Worm (Caenorhabditis elegans) whole organism, L4 larva: ENCODE measurements around the gene T27D12.6.

Experiments used
- D1046.2 ChIP-seq: fragments of 200-800 bp; sonication (Bioruptor generic); IDR thresholded peaks from 2 replicates; pipeline ENCODE4 v1.3.6; 2022; ENCODE audit warnings: missing genetic modification characterization, missing compliant biosample characterization
- F37D6.2 ChIP-seq: sonication (generic microtip); optimal IDR thresholded peaks from 2 replicates; lab custom pipeline; 2016; ENCODE audit warnings: mild to moderate bottlenecking, missing genetic modification characterization, missing compliant biosample characterization
- T20F7.1 ChIP-seq: fragments of 200-800 bp; sonication (Bioruptor generic); optimal IDR thresholded peaks from 2 replicates; lab custom pipeline; 2018; ENCODE audit warnings: mild to moderate bottlenecking, missing genetic modification characterization, missing compliant biosample characterization
- Y105C5A.15 ChIP-seq: fragments of 200-800 bp; sonication (Bioruptor generic); IDR thresholded peaks from 2 replicates; pipeline ENCODE4 v1.3.6; 2022; ENCODE audit warnings: missing genetic modification characterization, missing compliant biosample characterization
- Y48G9A.11 ChIP-seq: fragments of 200-800 bp; sonication (Bioruptor generic); IDR thresholded peaks from 2 replicates; pipeline ENCODE4 v1.3.6; 2022; ENCODE audit warnings: missing genetic modification reagents, missing genetic modification characterization, missing compliant biosample characterization
- Y5F2A.4 ChIP-seq: fragments of 200-800 bp; sonication (Bioruptor generic); optimal IDR thresholded peaks from 2 replicates; lab custom pipeline; 2018; ENCODE audit warnings: mild to moderate bottlenecking, missing genetic modification characterization, missing compliant biosample characterization
- aly-2 ChIP-seq: sonication (generic microtip); optimal IDR thresholded peaks from 2 replicates; lab custom pipeline; 2018; ENCODE audit warnings: missing biosample characterization, missing genetic modification characterization
- arid-1 ChIP-seq: fragments of 200-800 bp; sonication (Bioruptor generic); conservative IDR thresholded peaks from 2 replicates; pipeline ENCODE4 v1.3.6; 2022; ENCODE audit warnings: missing genetic modification reagents, missing genetic modification characterization, missing compliant biosample characterization
- attf-4 ChIP-seq: sonication (generic microtip); optimal IDR thresholded peaks from 3 replicates; lab custom pipeline; 2017; ENCODE audit warnings: missing biosample characterization, missing genetic modification characterization
- ceh-28 ChIP-seq: fragments of 150-350 bp; optimal IDR thresholded peaks from 2 replicates; lab custom pipeline; 2014; ENCODE audit warnings: missing biosample characterization, missing genetic modification reagents, missing genetic modification characterization
- ceh-44 ChIP-seq: fragments of 200-800 bp; sonication (Bioruptor generic); IDR thresholded peaks from 2 replicates; pipeline ENCODE4 v1.3.6; 2022; ENCODE audit warnings: missing genetic modification reagents, missing genetic modification characterization, missing compliant biosample characterization
- ceh-62 ChIP-seq: sonication (generic microtip); optimal IDR thresholded peaks from 2 replicates; lab custom pipeline; 2017; ENCODE audit warnings: missing biosample characterization, missing genetic modification characterization
- daf-19 ChIP-seq: fragments of 200-800 bp; sonication (Bioruptor generic); conservative IDR thresholded peaks from 2 replicates; pipeline ENCODE4 v1.3.6; 2022; ENCODE audit warnings: missing genetic modification characterization, missing compliant biosample characterization
- dmd-6 ChIP-seq: fragments of 200-800 bp; sonication (Bioruptor generic); IDR thresholded peaks from 2 replicates; pipeline ENCODE4 v1.3.6; 2022; ENCODE audit warnings: missing genetic modification reagents, missing genetic modification characterization, missing compliant biosample characterization
- duxl-1 ChIP-seq: sonication (generic microtip); optimal IDR thresholded peaks from 2 replicates; lab custom pipeline; 2016; ENCODE audit warnings: mild to moderate bottlenecking, missing genetic modification characterization, moderate library complexity, missing compliant biosample characterization; ENCODE audit not compliant: poor library complexity
- dve-1 ChIP-seq: sonication (generic microtip); optimal IDR thresholded peaks from 2 replicates; lab custom pipeline; 2017; ENCODE audit warnings: antibody characterized with exemption, mild to moderate bottlenecking, missing genetic modification characterization, missing compliant biosample characterization; ENCODE audit not compliant: insufficient read depth
- egl-43 ChIP-seq: fragments of 200-800 bp; sonication (Bioruptor generic); IDR thresholded peaks from 2 replicates; pipeline ENCODE4 v1.3.6; 2022; ENCODE audit warnings: missing genetic modification reagents, missing genetic modification characterization, missing compliant biosample characterization
- gei-8 ChIP-seq: fragments of 200-800 bp; sonication (Bioruptor generic); optimal IDR thresholded peaks from 2 replicates; lab custom pipeline; 2018; ENCODE audit warnings: mild to moderate bottlenecking, missing genetic modification characterization, missing compliant biosample characterization
- hif-1 ChIP-seq, 2 experiments: sonication (generic microtip); optimal IDR thresholded peaks; 2 replicates each; lab custom pipeline; 2016 to 2017; ENCODE audit warnings: missing compliant biosample characterization in 2 of 2, missing genetic modification characterization in 2 of 2, missing genetic modification reagents in 2 of 2, missing genotype in 2 of 2, mild to moderate bottlenecking in 1 of 2
- hlh-30 ChIP-seq: sonication (generic microtip); optimal IDR thresholded peaks from 2 replicates; lab custom pipeline; 2017; ENCODE audit warnings: antibody characterized with exemption, mild to moderate bottlenecking, missing genetic modification characterization, missing compliant biosample characterization; ENCODE audit not compliant: insufficient read depth
- jun-1 ChIP-seq: fragments of 150-350 bp; optimal IDR thresholded peaks from 2 replicates; lab custom pipeline; 2014; ENCODE audit warnings: missing biosample characterization, missing genetic modification reagents, missing genetic modification characterization
- lim-7 ChIP-seq: fragments of 200-800 bp; sonication (Bioruptor generic); IDR thresholded peaks from 2 replicates; pipeline ENCODE4 v1.3.6; 2022; ENCODE audit warnings: missing genetic modification characterization, missing compliant biosample characterization
- lin-1 ChIP-seq: fragments of 200-800 bp; sonication (Bioruptor generic); IDR thresholded peaks from 2 replicates; pipeline ENCODE4 v1.3.6; 2022; ENCODE audit warnings: missing genetic modification reagents, missing genetic modification characterization, missing compliant biosample characterization
- lin-13 ChIP-seq: fragments of 150-350 bp; optimal IDR thresholded peaks from 2 replicates; lab custom pipeline; 2014; ENCODE audit warnings: missing biosample characterization, missing genetic modification reagents, missing genetic modification characterization
- lin-38 ChIP-seq: fragments of 200-800 bp; sonication (Bioruptor generic); IDR thresholded peaks from 2 replicates; pipeline ENCODE4 v1.3.6; 2022; ENCODE audit warnings: missing genetic modification reagents, missing genetic modification characterization, missing compliant biosample characterization
- madf-9 ChIP-seq: fragments of 200-800 bp; sonication (Bioruptor generic); conservative IDR thresholded peaks from 2 replicates; pipeline ENCODE4 v1.3.6; 2022; ENCODE audit warnings: missing genetic modification reagents, missing genetic modification characterization, missing compliant biosample characterization
- mdl-1 ChIP-seq, 2 experiments: fragments of 150-350 bp in 1 of 2; sonication (generic microtip) in 1 of 2; optimal IDR thresholded peaks; 2 replicates each; lab custom pipeline; 2014 to 2017; ENCODE audit warnings: missing biosample characterization in 2 of 2, missing genetic modification characterization in 2 of 2
- mes-2 ChIP-seq: sonication (generic microtip); optimal IDR thresholded peaks from 2 replicates; lab custom pipeline; 2016; ENCODE audit warnings: missing genotype, mild to moderate bottlenecking, missing genetic modification characterization, missing compliant biosample characterization; ENCODE audit not compliant: poor library complexity, severe bottlenecking
- mxl-2 ChIP-seq: fragments of 200-800 bp; sonication (Bioruptor generic); conservative IDR thresholded peaks from 2 replicates; pipeline ENCODE4 v1.3.6; 2022; ENCODE audit warnings: missing genetic modification reagents, missing genetic modification characterization, missing compliant biosample characterization
- nhr-102 ChIP-seq: sonication (generic microtip); optimal IDR thresholded peaks from 2 replicates; lab custom pipeline; 2016; ENCODE audit warnings: mild to moderate bottlenecking, missing genetic modification characterization, moderate library complexity, missing compliant biosample characterization
- nhr-11 ChIP-seq: fragments of 150-350 bp; optimal IDR thresholded peaks from 2 replicates; lab custom pipeline; 2014; ENCODE audit warnings: missing biosample characterization, missing genetic modification characterization
- nhr-111 ChIP-seq: fragments of 200-800 bp; sonication (Bioruptor generic); optimal IDR thresholded peaks from 2 replicates; lab custom pipeline; 2018; ENCODE audit warnings: mild to moderate bottlenecking, missing genetic modification characterization, missing compliant biosample characterization
- nhr-25 ChIP-seq: sonication (generic microtip); optimal IDR thresholded peaks from 2 replicates; lab custom pipeline; 2017; ENCODE audit warnings: missing genetic modification characterization, mild to moderate bottlenecking, missing compliant biosample characterization, antibody characterized with exemption, moderate library complexity, borderline replicate concordance; ENCODE audit not compliant: insufficient read depth
- nhr-28 ChIP-seq: fragments of 150-350 bp; optimal IDR thresholded peaks from 2 replicates; lab custom pipeline; 2014; ENCODE audit warnings: missing biosample characterization, missing genetic modification characterization
- nhr-41 ChIP-seq: fragments of 200-800 bp; sonication (Bioruptor generic); IDR thresholded peaks from 2 replicates; pipeline ENCODE4 v1.3.6; 2022; ENCODE audit warnings: missing genetic modification reagents, missing genetic modification characterization, missing compliant biosample characterization
- nhr-42 ChIP-seq: fragments of 200-800 bp; sonication (Bioruptor generic); IDR thresholded peaks from 2 replicates; pipeline ENCODE4 v1.3.6; 2022; ENCODE audit warnings: missing genetic modification characterization, missing compliant biosample characterization
- nhr-6 ChIP-seq: fragments of 150-350 bp; optimal IDR thresholded peaks from 2 replicates; lab custom pipeline; 2014; ENCODE audit warnings: missing biosample characterization, missing genetic modification characterization
- pha-4 ChIP-seq, 2 experiments: fragments of 150-350 bp in 1 of 2; fragments of 200-800 bp in 1 of 2; sonication (Bioruptor generic) in 1 of 2; IDR thresholded peaks in 1 of 2; optimal IDR thresholded peaks in 1 of 2; 2 replicates each; pipeline versions ENCODE4 v1.3.6 to Lab custom; 2014 to 2022; ENCODE audit warnings: missing genetic modification characterization in 2 of 2, missing genetic modification reagents in 2 of 2, missing biosample characterization in 1 of 2, missing compliant biosample characterization in 1 of 2
- php-3 ChIP-seq: fragments of 200-800 bp; sonication (Bioruptor generic); IDR thresholded peaks from 2 replicates; pipeline ENCODE4 v1.3.6; 2022; ENCODE audit warnings: missing genetic modification reagents, missing genetic modification characterization, missing compliant biosample characterization
- saeg-2 ChIP-seq: fragments of 200-800 bp; sonication (Bioruptor generic); IDR thresholded peaks from 2 replicates; pipeline ENCODE4 v1.3.6; 2022; ENCODE audit warnings: missing genetic modification reagents, missing genetic modification characterization, missing compliant biosample characterization
- sdz-12 ChIP-seq: fragments of 200-800 bp; sonication (Bioruptor generic); optimal IDR thresholded peaks from 2 replicates; lab custom pipeline; 2018; ENCODE audit warnings: mild to moderate bottlenecking, missing genetic modification characterization, missing compliant biosample characterization
- skn-1 ChIP-seq: fragments of 150-350 bp; optimal IDR thresholded peaks from 2 replicates; lab custom pipeline; 2014; ENCODE audit warnings: missing biosample characterization, missing genetic modification characterization
- unc-130 ChIP-seq: sonication (generic microtip); optimal IDR thresholded peaks from 2 replicates; lab custom pipeline; 2016; ENCODE audit warnings: missing genetic modification reagents, missing genetic modification characterization, missing compliant biosample characterization
- unc-62 ChIP-seq, 3 experiments: fragments of 150-350 bp in 1 of 3; sonication (generic microtip); optimal IDR thresholded peaks in 2 of 3; peaks in 1 of 3; 1 replicate in 1 of 3; 2 replicates in 2 of 3; lab custom pipeline; 2014 to 2017; ENCODE audit warnings: missing biosample characterization in 3 of 3, missing genetic modification characterization in 3 of 3, missing genetic modification reagents in 3 of 3, missing genotype in 1 of 3
- zag-1 ChIP-seq: fragments of 150-350 bp; optimal IDR thresholded peaks from 2 replicates; lab custom pipeline; 2014; ENCODE audit warnings: missing biosample characterization, missing genetic modification characterization
- zfp-2 ChIP-seq: sonication (generic microtip); optimal IDR thresholded peaks from 2 replicates; lab custom pipeline; 2016; ENCODE audit warnings: mild to moderate bottlenecking, missing genetic modification characterization, missing compliant biosample characterization
- zip-11 ChIP-seq: fragments of 200-800 bp; sonication (Bioruptor generic); IDR thresholded peaks from 2 replicates; pipeline ENCODE4 v1.3.6; 2022; ENCODE audit warnings: missing genetic modification characterization, missing compliant biosample characterization
- ztf-7 ChIP-seq: fragments of 150-350 bp; optimal IDR thresholded peaks from 2 replicates; lab custom pipeline; 2014; ENCODE audit warnings: missing biosample characterization, missing genetic modification characterization

Gene T27D12.6

ce11 chrII:11874674-11875198 lies 39.4 kb downstream of the T27D12.6 start, which contains the start of the genes npp-3 and top-2 (continued):
- peak in 1 of 2 experiments; percentile 99 for TF ChIP-seq unc-62 (GFP tag; optimal IDR thresholded peaks at IDR 0.05 in 1 of 2; lab: Kevin White, UChicago)
- TF ChIP-seq unc-62 (tag; optimal IDR thresholded peaks at IDR 0.05; lab: Kevin White, UChicago), result no peak
- TF ChIP-seq aly-2, result no peak
- peak; percentile 86 for TF ChIP-seq nhr-102 (tag; lab: Kevin White, UChicago)
- peak; percentile 93 for TF ChIP-seq lin-38 (GFP tag; lab: Robert Waterston, UW)
- TF ChIP-seq ceh-62 (tag; lab: Kevin White, UChicago), result no peak
- peak; percentile 40; the same call in 1 of the 2 replicates for TF ChIP-seq lin-1
- TF ChIP-seq ceh-28, result no peak
- peak; percentile 93 for TF ChIP-seq dve-1 (tag; lab: Kevin White, UChicago)
- no peak for TF ChIP-seq T20F7.1 (GFP tag; lab: Kevin White, UChicago)
- TF ChIP-seq F37D6.2, result peak; percentile 93
- no peak for TF ChIP-seq attf-4 (tag; lab: Kevin White, UChicago)
- TF ChIP-seq nhr-6 (tag; lab: Kevin White, UChicago), result peak; percentile 84
- TF ChIP-seq dmd-6 (GFP tag; lab: Robert Waterston, UW), result peak; percentile 79
- TF ChIP-seq pha-4 (GFP tag; IDR thresholded peaks at IDR 0.05; lab: Robert Waterston, UW), result no peak; the same call in 1 of the 2 replicates
- TF ChIP-seq pha-4 (tag; optimal IDR thresholded peaks at IDR 0.05; lab: Kevin White, UChicago), result peak; percentile 35
- no peak for TF ChIP-seq zip-11 (GFP tag; lab: Robert Waterston, UW)
- peak; percentile 93 for TF ChIP-seq lin-13 (GFP tag; lab: Kevin White, UChicago)
- TF ChIP-seq zfp-2, result peak; percentile 81
- TF ChIP-seq saeg-2 (GFP tag; lab: Robert Waterston, UW), result peak; percentile 76
- TF ChIP-seq nhr-25 (tag; lab: Kevin White, UChicago), result peak; percentile 87
- TF ChIP-seq mdl-1 (tag; optimal IDR thresholded peaks at IDR 0.05; lab: Kevin White, UChicago), result peak in 1 of 2 experiments; percentile 77
- TF ChIP-seq lim-7 (GFP tag; lab: Robert Waterston, UW), result no peak
- TF ChIP-seq skn-1 (tag; lab: Kevin White, UChicago), result no peak
- no peak for TF ChIP-seq sdz-12
- TF ChIP-seq madf-9 (GFP tag; lab: Robert Waterston, UW), result peak; percentile 53; the same call in 1 of the 2 replicates
- TF ChIP-seq daf-19, result no peak
- TF ChIP-seq jun-1, result peak; percentile 75
- peak; percentile 87 for TF ChIP-seq Y48G9A.11 (GFP tag; lab: Robert Waterston, UW)
- TF ChIP-seq gei-8 (GFP tag; lab: Kevin White, UChicago), result no peak
- no peak for TF ChIP-seq nhr-41 (GFP tag; lab: Robert Waterston, UW)
- TF ChIP-seq hif-1 (tag; optimal IDR thresholded peaks at IDR 0.05; lab: Kevin White, UChicago), result peak; percentile 41 to 87
- TF ChIP-seq nhr-42, result peak; percentile 74; the same call in 1 of the 2 replicates
- TF ChIP-seq hlh-30 (tag; lab: Kevin White, UChicago), result peak; percentile 93
- TF ChIP-seq mes-2 (tag; lab: Kevin White, UChicago), result peak; percentile 94
- TF ChIP-seq arid-1 (GFP tag; lab: Robert Waterston, UW), result peak; percentile 93
- TF ChIP-seq nhr-111 (GFP tag; lab: Kevin White, UChicago), result no peak
- TF ChIP-seq mxl-2 (GFP tag; lab: Robert Waterston, UW), result no peak
- peak; percentile 85 for TF ChIP-seq duxl-1 (tag; lab: Kevin White, UChicago)
- TF ChIP-seq php-3 (GFP tag; lab: Robert Waterston, UW), result 0 out of 2 replicates have a peak, but pooled peaks have one; percentile 10
- TF ChIP-seq nhr-11, result peak; percentile 99
- no peak for TF ChIP-seq Y5F2A.4 (GFP tag; lab: Kevin White, UChicago)
- TF ChIP-seq nhr-28, result peak; percentile 73
- TF ChIP-seq Y105C5A.15, result no peak
- no peak for TF ChIP-seq zag-1
- no peak for TF ChIP-seq ztf-7 (tag; lab: Kevin White, UChicago)
- 0 out of 2 replicates have a peak, but pooled peaks have one; percentile 52 for TF ChIP-seq egl-43 (GFP tag; lab: Robert Waterston, UW)
- peak; percentile 95 for TF ChIP-seq unc-130
- TF ChIP-seq ceh-44 (GFP tag; lab: Robert Waterston, UW), result peak; percentile 57; the same call in 1 of the 2 replicates
- peak; percentile 100 for TF ChIP-seq D1046.2
